Worm (Caenorhabditis elegans): ENCODE data around the gene ptp-3.

Gene ptp-3

DNA sequence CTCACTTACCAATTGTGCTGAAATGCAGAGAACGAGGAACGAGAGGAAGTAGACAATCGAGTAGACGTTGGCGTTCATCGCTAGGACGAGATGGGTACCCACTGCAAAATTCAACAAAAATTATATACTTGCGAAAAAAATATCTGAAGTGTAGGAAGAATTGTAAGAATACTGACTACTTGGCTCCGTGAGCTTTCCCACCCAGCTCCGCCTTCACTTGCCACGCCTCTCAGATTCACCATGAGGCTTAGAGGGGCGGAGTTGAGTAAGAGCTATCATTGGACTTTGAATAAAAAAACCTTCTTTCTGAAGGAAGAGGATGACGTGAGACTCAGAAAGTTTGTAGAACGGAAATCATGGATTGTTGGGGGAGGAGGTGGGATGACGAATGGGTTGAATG lies 55.0 kb downstream of the ptp-3 start, which contains the start of gene nlp-18:
TSS of gene nlp-18 (minus strand) at position 101 of the 400 bp plus-strand sequence.
- no peak for TF ChIP-seq atf-7 (tag; optimal IDR thresholded peaks at IDR 0.05)
- no peak for TF ChIP-seq K11D2.4 (GFP tag; IDR thresholded peaks at IDR 0.05)
- no peak for TF ChIP-seq Y79H2A.3 (GFP tag; conservative IDR thresholded peaks at IDR 0.05)
- TF ChIP-seq T26A5.8 (tag; optimal IDR thresholded peaks at IDR 0.05) = no peak
- no peak for TF ChIP-seq rec-8 (tag; optimal IDR thresholded peaks at IDR 0.05)
- TF ChIP-seq F37B4.10 (GFP tag; IDR thresholded peaks at IDR 0.05) = no peak
- TF ChIP-seq madf-6 (GFP tag; IDR thresholded peaks at IDR 0.05) = no peak
- no peak for TF ChIP-seq nhr-90 (tag; optimal IDR thresholded peaks at IDR 0.05)
- TF ChIP-seq aptf-2 (GFP tag; conservative IDR thresholded peaks at IDR 0.05) = no peak
- no peak for TF ChIP-seq mes-4 (tag; optimal IDR thresholded peaks at IDR 0.05)
- TF ChIP-seq B0336.3 (GFP tag; IDR thresholded peaks at IDR 0.05) = no peak
- TF ChIP-seq mxl-1 (tag; optimal IDR thresholded peaks at IDR 0.05) = no peak
- no peak for TF ChIP-seq B0019.2 (GFP tag; conservative IDR thresholded peaks at IDR 0.05)
- TF ChIP-seq ets-4 (GFP tag; optimal IDR thresholded peaks at IDR 0.05) = no peak
- no peak for TF ChIP-seq ceh-27 (GFP tag; optimal IDR thresholded peaks at IDR 0.05)
- no peak for TF ChIP-seq F57C9.4 (tag; optimal IDR thresholded peaks at IDR 0.05)

DNA sequence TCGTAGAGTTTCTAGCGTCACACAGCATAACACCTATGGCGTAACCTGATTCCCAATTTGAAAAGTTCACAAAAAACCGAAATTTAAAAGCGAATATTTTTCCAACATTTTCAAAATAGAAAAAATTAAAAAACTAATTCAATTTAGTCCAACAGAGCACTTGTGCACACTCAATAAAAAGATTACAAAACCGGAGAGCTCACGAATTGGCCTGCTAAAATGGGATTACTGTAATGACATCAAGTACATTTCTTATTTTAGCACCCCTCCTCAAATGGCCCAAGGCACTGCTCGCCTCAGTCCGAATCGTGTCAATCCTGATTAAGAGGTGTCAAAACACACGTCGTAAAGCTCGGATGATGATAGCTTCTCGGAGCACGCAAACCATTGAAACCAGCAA lies 57.5 kb downstream of the ptp-3 start:
- TF ChIP-seq hmg-1.2 (GFP tag; IDR thresholded peaks at IDR 0.05) (no peak), sptf-2 (GFP tag; optimal IDR thresholded peaks at IDR 0.05) (no peak), somi-1 (GFP tag; optimal IDR thresholded peaks at IDR 0.05) (no peak), nhr-120 (GFP tag; IDR thresholded peaks at IDR 0.05) (no peak), Y79H2A.3 (GFP tag; conservative IDR thresholded peaks at IDR 0.05) (no peak), egl-44 (GFP tag; IDR thresholded peaks at IDR 0.05) (no peak), ets-4 (GFP tag; optimal IDR thresholded peaks at IDR 0.05) (no peak), hlh-26 (GFP tag; conservative IDR thresholded peaks at IDR 0.05) (no peak), F23B12.7 (tag; optimal IDR thresholded peaks at IDR 0.05; ENCODE audit: insufficient read depth) (no peak), rec-8 (tag; optimal IDR thresholded peaks at IDR 0.05) (no peak), pha-4 (tag; optimal IDR thresholded peaks at IDR 0.05) (no peak), C06A6.2 (GFP tag; conservative IDR thresholded peaks at IDR 0.05) (no peak)

DNA sequence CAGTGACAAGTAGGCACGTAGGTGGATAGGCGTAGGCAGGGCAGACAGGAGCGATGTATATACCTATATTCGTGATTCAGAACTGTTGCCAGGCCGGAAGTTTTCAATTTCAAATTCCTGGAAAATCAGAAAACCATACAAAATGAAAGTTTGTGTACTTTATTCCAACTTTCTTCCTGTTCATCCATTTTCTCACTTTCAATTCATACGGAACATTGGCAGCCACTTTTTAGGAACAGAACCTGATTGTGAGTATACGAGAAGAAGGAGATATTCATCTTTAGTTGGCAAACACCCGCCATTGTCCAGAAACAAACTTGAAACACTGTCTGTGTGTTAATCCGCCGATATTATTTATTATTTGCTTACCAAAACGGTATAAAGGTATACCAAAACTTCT lies 60.4 kb downstream of the ptp-3 start, which contains the start of gene srlf-15:
TSS of gene srlf-15 (plus strand) at position 301 of the 400 bp plus-strand sequence.
- TF ChIP-seq ets-4 (GFP tag; optimal IDR thresholded peaks at IDR 0.05) = no peak
- TF ChIP-seq mxl-1 (tag; optimal IDR thresholded peaks at IDR 0.05) = no peak

ce11 chrII:11040140-11040539 lies 64.8 kb downstream of the ptp-3 start:
- TF ChIP-seq zfh-2 (GFP tag; conservative IDR thresholded peaks at IDR 0.05) = peak; percentile 81
- no peak for TF ChIP-seq dox-1 (GFP tag; IDR thresholded peaks at IDR 0.05)
- no peak for TF ChIP-seq nfya-1 (tag; optimal IDR thresholded peaks at IDR 0.05; ENCODE audit: borderline replicate concordance, insufficient read depth)
- TF ChIP-seq egrh-3 (GFP tag; IDR thresholded peaks at IDR 0.05) = peak; percentile 41; the same call in 1 of the 2 replicates
- no peak for TF ChIP-seq him-1 (tag; optimal IDR thresholded peaks at IDR 0.05)

DNA sequence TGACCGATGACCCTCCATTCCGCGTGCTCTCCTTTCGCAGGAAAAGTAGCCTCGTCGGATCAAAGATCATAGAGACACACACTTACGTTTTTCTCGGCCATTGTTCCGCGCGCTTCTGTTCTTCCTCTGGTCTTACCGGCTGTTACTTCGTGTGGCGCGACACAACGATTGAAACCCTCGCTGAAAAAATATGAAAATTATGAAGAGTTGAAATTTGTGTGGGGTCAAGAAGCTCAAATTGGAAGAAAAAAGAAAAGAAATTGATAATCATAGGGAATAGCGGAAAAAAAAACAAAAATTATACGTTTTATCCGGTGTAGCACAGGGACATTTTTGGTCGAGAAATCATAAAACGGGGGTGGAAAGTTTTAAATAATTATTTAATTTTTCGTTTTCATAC lies 65.7 kb downstream of the ptp-3 start, which contains the start of gene cey-1:
TSS of gene cey-1 (minus strand) at position 180 of the 400 bp plus-strand sequence.
- TF ChIP-seq T07F8.4 (tag; optimal IDR thresholded peaks at IDR 0.05) (no peak), tlf-1 (GFP tag; optimal IDR thresholded peaks at IDR 0.05) (no peak), snpc-1.1 (tag; optimal IDR thresholded peaks at IDR 0.05; ENCODE audit: insufficient read depth) (no peak), ceh-40 (GFP tag; IDR thresholded peaks at IDR 0.05) (no peak), F22D6.2 (tag; optimal IDR thresholded peaks at IDR 0.05) (no peak), mxl-1 (tag; optimal IDR thresholded peaks at IDR 0.05) (no peak), ama-1 (optimal IDR thresholded peaks at IDR 0.05) (no peak), ama-1 (GFP tag; optimal IDR thresholded peaks at IDR 0.05) (no peak), B0019.2 (GFP tag; conservative IDR thresholded peaks at IDR 0.05) (no peak), ceh-27 (GFP tag; optimal IDR thresholded peaks at IDR 0.05) (no peak), Y67H2A.10 (GFP tag; conservative IDR thresholded peaks at IDR 0.05) (no peak), nhr-80 (tag; optimal IDR thresholded peaks at IDR 0.05) (no peak), F49E8.2 (tag; optimal IDR thresholded peaks at IDR 0.05; ENCODE audit: insufficient read depth) (no peak)
